Fruit fly (Drosophila melanogaster) whole organism, embryonic: ENCODE results near the gene CG42538.

Experiments
- CG11093 ChIP-seq: fragments of 200-800 bp; sonication (Bioruptor generic); IDR thresholded peaks from 3 replicates; pipeline ENCODE4 v1.3.6; 2022; ENCODE audit warnings: missing biosample characterization, missing genetic modification characterization
- CG11560 ChIP-seq: fragments of 200-800 bp; sonication (Bioruptor generic); IDR thresholded peaks from 3 replicates; pipeline ENCODE4 v1.3.6; 2022; ENCODE audit warnings: missing biosample characterization, missing genetic modification characterization
- CG13296 ChIP-seq: fragments of 200-800 bp; sonication (Bioruptor generic); optimal IDR thresholded peaks from 3 replicates; lab custom pipeline; 2018; ENCODE audit warnings: missing biosample characterization, mild to moderate bottlenecking, missing genetic modification characterization
- CG13894 ChIP-seq: fragments of 200-800 bp; sonication (Bioruptor generic); optimal IDR thresholded peaks from 3 replicates; lab custom pipeline; 2018; ENCODE audit warnings: missing biosample characterization, mild to moderate bottlenecking, missing genetic modification characterization, moderate library complexity
- CG2202 ChIP-seq: fragments of 200-800 bp; sonication (Bioruptor generic); optimal IDR thresholded peaks from 2 replicates; lab custom pipeline; 2018; ENCODE audit warnings: missing biosample characterization, mild to moderate bottlenecking, missing genetic modification characterization
- CG32772 ChIP-seq: fragments of 200-800 bp; sonication (Bioruptor generic); IDR thresholded peaks from 2 replicates; pipeline ENCODE4 v1.3.6; 2022; ENCODE audit warnings: missing biosample characterization, missing genetic modification characterization
- CG3407 ChIP-seq: fragments of 200-800 bp; sonication (Bioruptor generic); optimal IDR thresholded peaks from 2 replicates; lab custom pipeline; 2018; ENCODE audit warnings: missing biosample characterization, mild to moderate bottlenecking, missing genetic modification characterization
- CG3726 ChIP-seq: fragments of 200-800 bp; sonication (Bioruptor generic); IDR thresholded peaks from 3 replicates; pipeline ENCODE4, ENCODE4 v1.3.6; 2022; ENCODE audit warnings: missing biosample characterization, missing genetic modification characterization
- CG42726 ChIP-seq: fragments of 200-800 bp; sonication (Bioruptor generic); IDR thresholded peaks from 2 replicates; pipeline ENCODE4 v1.3.6; 2022; ENCODE audit warnings: missing biosample characterization, missing genetic modification characterization; ENCODE audit not compliant: partially characterized antibody
- CG6689 ChIP-seq: fragments of 200-800 bp; sonication (Bioruptor generic); IDR thresholded peaks from 2 replicates; pipeline ENCODE4 v1.3.6; 2022; ENCODE audit warnings: missing biosample characterization, missing genetic modification characterization
- CG7786 ChIP-seq: fragments of 200-800 bp; sonication (Bioruptor generic); optimal IDR thresholded peaks from 2 replicates; lab custom pipeline; 2016; ENCODE audit warnings: missing biosample characterization, missing genetic modification characterization
- CG8290 ChIP-seq, 3 experiments: fragments of 200-800 bp; sonication (Bioruptor generic); optimal IDR thresholded peaks; 2 replicates each; lab custom pipeline; 2016 to 2019; ENCODE audit warnings: missing biosample characterization in 3 of 3, missing genetic modification characterization in 3 of 3, mild to moderate bottlenecking in 2 of 3, moderate library complexity in 1 of 3
- CG8359 ChIP-seq: fragments of 200-800 bp; sonication (Bioruptor generic); optimal IDR thresholded peaks from 2 replicates; lab custom pipeline; 2017; ENCODE audit warnings: missing biosample characterization, mild to moderate bottlenecking, missing genetic modification characterization, borderline replicate concordance
- CG9727 ChIP-seq: fragments of 200-800 bp; sonication (Bioruptor generic); optimal IDR thresholded peaks from 3 replicates; lab custom pipeline; 2017; ENCODE audit warnings: missing biosample characterization, mild to moderate bottlenecking, missing genetic modification characterization
- Dad ChIP-seq: fragments of 200-800 bp; sonication (Bioruptor generic); optimal IDR thresholded peaks from 3 replicates; lab custom pipeline; 2016; ENCODE audit warnings: missing biosample characterization, missing genetic modification characterization
- Dbx ChIP-seq: fragments of 200-800 bp; sonication (Bioruptor generic); IDR thresholded peaks from 3 replicates; pipeline ENCODE4 v1.3.6; 2022; ENCODE audit warnings: missing biosample characterization, missing genetic modification characterization
- Dek ChIP-seq: fragments of 200-800 bp; sonication (Bioruptor generic); optimal IDR thresholded peaks from 3 replicates; lab custom pipeline; 2019; ENCODE audit warnings: missing biosample characterization, mild to moderate bottlenecking, missing genetic modification characterization, moderate library complexity
- Dp ChIP-seq: fragments of 200-800 bp; sonication (Bioruptor generic); optimal IDR thresholded peaks from 2 replicates; lab custom pipeline; 2018; ENCODE audit warnings: missing biosample characterization, mild to moderate bottlenecking, missing genetic modification characterization, moderate library complexity
- H15 ChIP-seq: fragments of 200-800 bp; sonication (Bioruptor generic); IDR thresholded peaks from 3 replicates; pipeline ENCODE4 v1.3.6; 2022; ENCODE audit warnings: missing biosample characterization, missing genetic modification characterization
- Hsf ChIP-seq: fragments of 200-800 bp; sonication (Bioruptor generic); optimal IDR thresholded peaks from 3 replicates; lab custom pipeline; 2016; ENCODE audit warnings: missing biosample characterization, missing genetic modification characterization
- Mad ChIP-seq: fragments of 200-800 bp; sonication (Bioruptor generic); optimal IDR thresholded peaks from 2 replicates; lab custom pipeline; 2016; ENCODE audit warnings: missing biosample characterization, missing genetic modification characterization
- Poxn ChIP-seq: fragments of 200-800 bp; sonication (Bioruptor generic); IDR thresholded peaks from 2 replicates; pipeline ENCODE4 v1.3.6; 2022; ENCODE audit warnings: missing biosample characterization, missing genetic modification characterization
- Spps ChIP-seq: fragments of 200-800 bp; sonication (Bioruptor generic); optimal IDR thresholded peaks from 2 replicates; lab custom pipeline; 2018; ENCODE audit warnings: missing biosample characterization, mild to moderate bottlenecking, missing genetic modification characterization
- Xbp1 ChIP-seq: fragments of 200-800 bp; sonication (Bioruptor generic); optimal IDR thresholded peaks from 3 replicates; lab custom pipeline; 2016; ENCODE audit warnings: missing biosample characterization, mild to moderate bottlenecking, missing genetic modification characterization
- bbx ChIP-seq: fragments of 200-800 bp; sonication (Bioruptor generic); IDR thresholded peaks from 2 replicates; pipeline ENCODE4 v1.3.6; 2022; ENCODE audit warnings: missing biosample characterization, missing genetic modification characterization; ENCODE audit not compliant: partially characterized antibody
- bcd ChIP-seq: fragments of 200-800 bp; sonication (Bioruptor generic); optimal IDR thresholded peaks from 2 replicates; lab custom pipeline; 2017; ENCODE audit warnings: missing biosample characterization, mild to moderate bottlenecking, missing genetic modification characterization
- btn ChIP-seq: fragments of 200-800 bp; sonication (Bioruptor generic); optimal IDR thresholded peaks from 2 replicates; lab custom pipeline; 2016; ENCODE audit warnings: missing biosample characterization, missing genetic modification characterization
- chm ChIP-seq: fragments of 200-800 bp; sonication (Bioruptor generic); IDR thresholded peaks from 2 replicates; pipeline ENCODE4 v1.3.6; 2022; ENCODE audit warnings: missing biosample characterization, missing genetic modification characterization
- dimm ChIP-seq: fragments of 200-800 bp; sonication (Bioruptor generic); IDR thresholded peaks from 2 replicates; pipeline ENCODE4 v1.3.6; 2022; ENCODE audit warnings: missing biosample characterization, missing genetic modification characterization
- dysf ChIP-seq: fragments of 200-800 bp; sonication (Bioruptor generic); IDR thresholded peaks from 3 replicates; pipeline ENCODE4 v1.3.6; 2022; ENCODE audit warnings: missing biosample characterization, missing genetic modification characterization
- eve ChIP-seq, 2 experiments: fragments of >200 bp; optimal IDR thresholded peaks; 2 replicates each; lab custom pipeline; 2017; ENCODE audit warnings: missing biosample characterization in 2 of 2, missing genetic modification characterization in 2 of 2
- ftz-f1 ChIP-seq: fragments of 200-800 bp; sonication (Bioruptor generic); optimal IDR thresholded peaks from 2 replicates; lab custom pipeline; 2016; ENCODE audit warnings: missing biosample characterization, missing genetic modification characterization
- gcm ChIP-seq: fragments of 200-800 bp; sonication (Bioruptor generic); optimal IDR thresholded peaks from 2 replicates; lab custom pipeline; 2019; ENCODE audit warnings: missing biosample characterization, mild to moderate bottlenecking, missing genetic modification characterization, moderate library complexity
- gfzf ChIP-seq: fragments of 200-800 bp; sonication (Bioruptor generic); optimal IDR thresholded peaks from 2 replicates; lab custom pipeline; 2016; ENCODE audit warnings: missing biosample characterization, mild to moderate bottlenecking, missing genetic modification characterization, moderate library complexity
- hb ChIP-seq: fragments of 200-800 bp; sonication (Bioruptor generic); IDR thresholded peaks from 3 replicates; pipeline ENCODE4 v1.3.6; 2022; ENCODE audit warnings: missing biosample characterization, missing genetic modification characterization; ENCODE audit not compliant: partially characterized antibody
- insv ChIP-seq, 2 experiments: fragments of 200-800 bp; sonication (Bioruptor generic); optimal IDR thresholded peaks; 3 replicates each; lab custom pipeline; 2016 to 2018; ENCODE audit warnings: missing biosample characterization in 2 of 2, missing genetic modification characterization in 2 of 2
- jumu ChIP-seq: fragments of 200-800 bp; sonication (Bioruptor generic); optimal IDR thresholded peaks from 3 replicates; lab custom pipeline; 2016; ENCODE audit warnings: missing biosample characterization, missing genetic modification characterization
- pnt ChIP-seq: fragments of 200-800 bp; sonication (Bioruptor generic); optimal IDR thresholded peaks from 3 replicates; lab custom pipeline; 2016; ENCODE audit warnings: missing biosample characterization, missing genetic modification characterization
- scrt ChIP-seq: fragments of 200-800 bp; sonication (Bioruptor generic); optimal IDR thresholded peaks from 2 replicates; lab custom pipeline; 2018; ENCODE audit warnings: missing biosample characterization, mild to moderate bottlenecking, missing genetic modification characterization, moderate library complexity
- sim ChIP-seq: fragments of 200-800 bp; sonication (Bioruptor generic); IDR thresholded peaks from 2 replicates; pipeline ENCODE4 v1.3.6; 2022; ENCODE audit warnings: missing biosample characterization, missing genetic modification characterization
- slou ChIP-seq: fragments of 200-800 bp; sonication (Bioruptor generic); optimal IDR thresholded peaks from 3 replicates; lab custom pipeline; 2016; ENCODE audit warnings: missing biosample characterization, missing genetic modification characterization
- sna ChIP-seq: fragments of 200-800 bp; sonication (Bioruptor generic); IDR thresholded peaks from 2 replicates; pipeline ENCODE4 v1.3.6; 2022; ENCODE audit warnings: missing biosample characterization, missing genetic modification characterization; ENCODE audit not compliant: partially characterized antibody
- sqz ChIP-seq: fragments of 200-800 bp; sonication (Bioruptor generic); optimal IDR thresholded peaks from 3 replicates; lab custom pipeline; 2018; ENCODE audit warnings: missing biosample characterization, mild to moderate bottlenecking, missing genetic modification characterization
- ttk ChIP-seq: fragments of 200-800 bp; sonication (Bioruptor generic); IDR thresholded peaks from 2 replicates; pipeline ENCODE4 v2.1.2; 2022; ENCODE audit warnings: missing biosample characterization, missing genetic modification characterization
- unc-4 ChIP-seq: fragments of 200-800 bp; sonication (Bioruptor generic); IDR thresholded peaks from 2 replicates; pipeline ENCODE4 v1.3.6; 2022; ENCODE audit warnings: missing biosample characterization, missing genetic modification characterization; ENCODE audit not compliant: partially characterized antibody

CG42538 gene

DNA sequence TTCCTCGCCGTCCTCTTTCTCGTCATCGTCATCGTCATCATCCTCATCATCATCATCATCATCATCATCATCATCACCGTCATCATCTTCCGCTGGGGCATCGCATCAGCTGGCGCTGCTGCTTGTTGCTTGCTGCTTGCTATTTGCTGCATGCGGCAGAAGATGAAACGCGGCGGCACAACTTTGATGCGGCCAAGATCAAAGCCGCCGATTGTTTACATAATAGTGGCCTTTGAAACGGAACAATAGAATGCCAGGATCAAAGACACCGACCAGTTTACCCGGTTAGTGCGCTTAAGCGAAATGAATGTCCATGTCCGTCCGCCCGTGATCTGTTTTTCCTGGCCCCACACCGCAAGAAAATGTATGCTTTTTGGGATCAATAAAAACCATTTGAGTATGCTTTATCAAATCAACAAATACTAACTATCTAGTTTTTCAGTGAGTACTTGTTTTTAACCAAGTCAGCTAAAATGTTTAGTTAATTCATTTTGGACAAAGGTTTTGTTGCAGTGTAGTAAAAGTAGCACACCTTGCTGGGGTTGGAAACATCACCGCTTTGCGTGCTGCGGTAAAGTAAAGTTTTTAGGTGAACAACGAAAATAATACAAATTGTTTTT lies 13.2 kb upstream of the CG42538 start (continued):
- peak; percentile 13 for TF ChIP-seq Dad (GFP tag; lab: Kevin White, UChicago)
- peak; percentile 53; the same call in 1 of the 2 replicates for TF ChIP-seq CG6689 (GFP tag; lab: Robert Waterston, UW)
- TF ChIP-seq sqz = peak; percentile 2
- TF ChIP-seq CG13296 (GFP tag; lab: Kevin White, UChicago) = no peak
- peak; percentile 67 for TF ChIP-seq pnt (GFP tag; lab: Kevin White, UChicago)
- TF ChIP-seq gcm = peak; percentile 50
- TF ChIP-seq CG13894 (tag; lab: Kevin White, UChicago) = no peak
- 0 out of 2 replicates have a peak, but pooled peaks have one; percentile 16 for TF ChIP-seq ttk (GFP tag; lab: Robert Waterston, UW)
- peak; percentile 54; the same call in 1 of the 2 replicates for TF ChIP-seq chm (GFP tag; lab: Robert Waterston, UW)
- no peak for TF ChIP-seq unc-4 (GFP tag; lab: Robert Waterston, UW)
- TF ChIP-seq Mad = peak; percentile 21
- TF ChIP-seq CG2202 (tag; lab: Kevin White, UChicago) = peak; percentile 66
- no peak for TF ChIP-seq ftz-f1 (GFP tag; lab: Kevin White, UChicago)
- no peak for TF ChIP-seq Poxn
- peak; percentile 37 for TF ChIP-seq CG8359
- 0 out of 3 replicates have a peak, but pooled peaks have one; percentile 8 for TF ChIP-seq CG3726 (GFP tag; lab: Robert Waterston, UW)
- TF ChIP-seq CG9727 = peak; percentile 80
- TF ChIP-seq btn = peak; percentile 37
- peak; percentile 14 for TF ChIP-seq CG8290 (GFP tag; optimal IDR thresholded peaks at IDR 0.05; lab: Kevin White, UChicago)
- peak; percentile 30 to 31 for TF ChIP-seq CG8290 (tag; optimal IDR thresholded peaks at IDR 0.05; lab: Kevin White, UChicago)
- TF ChIP-seq gfzf (GFP tag; lab: Kevin White, UChicago) = no peak
- no peak for TF ChIP-seq CG42726
- no peak for TF ChIP-seq sna (GFP tag; lab: Robert Waterston, UW)
- TF ChIP-seq hb (GFP tag; lab: Robert Waterston, UW) = no peak
- TF ChIP-seq H15 (GFP tag; lab: Robert Waterston, UW) = no peak
- TF ChIP-seq CG7786 = peak; percentile 33
- peak; percentile 55 for TF ChIP-seq Hsf (GFP tag; lab: Kevin White, UChicago)
- TF ChIP-seq sim (GFP tag; lab: Robert Waterston, UW) = 0 out of 2 replicates have a peak, but pooled peaks have one; percentile 63
- peak; percentile 14 for TF ChIP-seq CG3407 (GFP tag; lab: Kevin White, UChicago)
- no peak for TF ChIP-seq Dek (tag; lab: Kevin White, UChicago)
- peak; percentile 47 for TF ChIP-seq Xbp1 (GFP tag; lab: Kevin White, UChicago)
- no peak for TF ChIP-seq CG11093 (GFP tag; lab: Robert Waterston, UW)
- TF ChIP-seq CG11560 = no peak
- peak; percentile 23 for TF ChIP-seq bcd
- TF ChIP-seq slou (GFP tag; lab: Kevin White, UChicago) = no peak
- TF ChIP-seq Dp = no peak
- TF ChIP-seq bbx (GFP tag; lab: Robert Waterston, UW) = no peak
- peak; percentile 29 for TF ChIP-seq jumu (GFP tag; lab: Kevin White, UChicago)
- TF ChIP-seq Dbx (GFP tag; lab: Robert Waterston, UW) = no peak
- no peak for TF ChIP-seq dimm
- peak in 1 of 2 experiments; percentile 21 for TF ChIP-seq eve (GFP tag; optimal IDR thresholded peaks at IDR 0.05; lab: Kevin White, UChicago)
- peak; percentile 22; the same call in 1 of the 2 replicates for TF ChIP-seq CG32772
- peak; percentile 36; the same call in 1 of the 3 replicates for TF ChIP-seq dysf (GFP tag; lab: Robert Waterston, UW)
- TF ChIP-seq scrt (GFP tag; lab: Kevin White, UChicago) = no peak
- TF ChIP-seq insv (GFP tag; optimal IDR thresholded peaks at IDR 0.05; lab: Kevin White, UChicago) = no peak
- peak; percentile 64 for TF ChIP-seq Spps (tag; lab: Kevin White, UChicago)
